Worm (Caenorhabditis elegans) whole organism, late embryonic: ENCODE results near the gene F21C10.13.

Source experiments
- C08G9.2 ChIP-seq: sonication (generic microtip); optimal IDR thresholded peaks from 2 replicates; lab custom pipeline; 2016; ENCODE audit warnings: mild to moderate bottlenecking, missing genetic modification characterization, moderate library complexity, missing compliant biosample characterization
- F13H6.1 ChIP-seq: sonication (generic microtip); optimal IDR thresholded peaks from 2 replicates; lab custom pipeline; 2016; ENCODE audit warnings: missing genetic modification characterization, missing compliant biosample characterization
- Y22D7AL.16 ChIP-seq: sonication (generic microtip); optimal IDR thresholded peaks from 2 replicates; lab custom pipeline; 2016; ENCODE audit warnings: missing genetic modification characterization, missing compliant biosample characterization
- ahr-1 ChIP-seq: sonication (generic microtip); optimal IDR thresholded peaks from 2 replicates; lab custom pipeline; 2016; ENCODE audit warnings: missing genetic modification characterization, missing compliant biosample characterization
- ceh-19 ChIP-seq: fragments of 200-800 bp; sonication (Bioruptor generic); optimal IDR thresholded peaks from 2 replicates; lab custom pipeline; 2018; ENCODE audit warnings: mild to moderate bottlenecking, missing genetic modification characterization, missing compliant biosample characterization
- ceh-22 ChIP-seq: sonication (generic microtip); optimal IDR thresholded peaks from 2 replicates; lab custom pipeline; 2017; ENCODE audit warnings: missing biosample characterization, missing genetic modification characterization
- ceh-24 ChIP-seq: sonication (generic microtip); optimal IDR thresholded peaks from 2 replicates; lab custom pipeline; 2016; ENCODE audit warnings: mild to moderate bottlenecking, missing genetic modification characterization, missing compliant biosample characterization
- ceh-30 ChIP-seq: fragments of 150-350 bp; optimal IDR thresholded peaks from 2 replicates; lab custom pipeline; 2014; ENCODE audit warnings: missing biosample characterization, missing genetic modification characterization
- ceh-34 ChIP-seq: sonication (generic microtip); optimal IDR thresholded peaks from 2 replicates; lab custom pipeline; 2016; ENCODE audit warnings: mild to moderate bottlenecking, missing genetic modification characterization, missing compliant biosample characterization
- ceh-45 ChIP-seq: fragments of 200-800 bp; sonication (Bioruptor generic); IDR thresholded peaks from 2 replicates; pipeline ENCODE4 v1.3.6; 2022; ENCODE audit warnings: missing genetic modification reagents, missing genetic modification characterization, missing compliant biosample characterization
- ceh-6 ChIP-seq: fragments of 200-800 bp; sonication (Bioruptor generic); optimal IDR thresholded peaks from 2 replicates; lab custom pipeline; 2018; ENCODE audit warnings: mild to moderate bottlenecking, missing genetic modification characterization, missing compliant biosample characterization
- ceh-9 ChIP-seq: sonication (generic microtip); optimal IDR thresholded peaks from 2 replicates; lab custom pipeline; 2016; ENCODE audit warnings: mild to moderate bottlenecking, missing genetic modification characterization, inconsistent platforms, missing compliant biosample characterization
- dve-1 ChIP-seq: sonication (generic microtip); optimal IDR thresholded peaks from 2 replicates; lab custom pipeline; 2017; ENCODE audit warnings: antibody characterized with exemption, mild to moderate bottlenecking, missing genetic modification characterization, missing compliant biosample characterization
- elt-4 ChIP-seq: sonication (generic microtip); optimal IDR thresholded peaks from 2 replicates; lab custom pipeline; 2016; ENCODE audit warnings: missing genetic modification characterization, missing compliant biosample characterization
- ets-4 ChIP-seq: sonication (generic microtip); optimal IDR thresholded peaks from 2 replicates; lab custom pipeline; 2016; ENCODE audit warnings: missing genetic modification characterization, missing compliant biosample characterization
- eyg-1 ChIP-seq: sonication (generic microtip); optimal IDR thresholded peaks from 2 replicates; lab custom pipeline; 2016; ENCODE audit warnings: missing genotype, missing genetic modification characterization, missing compliant biosample characterization
- fax-1 ChIP-seq: sonication (generic microtip); optimal IDR thresholded peaks from 2 replicates; lab custom pipeline; 2016; ENCODE audit warnings: missing genotype, missing genetic modification characterization, missing compliant biosample characterization
- gmeb-2 ChIP-seq: sonication (generic microtip); optimal IDR thresholded peaks from 2 replicates; lab custom pipeline; 2016; ENCODE audit warnings: missing genetic modification characterization, inconsistent platforms, missing compliant biosample characterization
- hlh-13 ChIP-seq: fragments of 200-800 bp; sonication (Bioruptor generic); optimal IDR thresholded peaks from 2 replicates; lab custom pipeline; 2018; ENCODE audit warnings: mild to moderate bottlenecking, missing genetic modification characterization, missing compliant biosample characterization
- hlh-8 ChIP-seq: sonication (generic microtip); optimal IDR thresholded peaks from 2 replicates; lab custom pipeline; 2016; ENCODE audit warnings: missing genotype, missing genetic modification characterization, missing compliant biosample characterization
- lin-11 ChIP-seq: fragments of 200-800 bp; sonication (Bioruptor generic); optimal IDR thresholded peaks from 2 replicates; lab custom pipeline; 2018; ENCODE audit warnings: mild to moderate bottlenecking, missing genetic modification characterization, missing compliant biosample characterization
- mec-3 ChIP-seq: sonication (generic microtip); optimal IDR thresholded peaks from 2 replicates; lab custom pipeline; 2016; ENCODE audit warnings: borderline replicate concordance, missing genetic modification characterization, missing compliant biosample characterization
- nfya-1 ChIP-seq: sonication (generic microtip); optimal IDR thresholded peaks from 2 replicates; lab custom pipeline; 2017; ENCODE audit warnings: missing genetic modification characterization, mild to moderate bottlenecking, missing compliant biosample characterization, antibody characterized with exemption, moderate library complexity
- odd-2 ChIP-seq: sonication (generic microtip); optimal IDR thresholded peaks from 2 replicates; lab custom pipeline; 2017; ENCODE audit warnings: antibody characterized with exemption, mild to moderate bottlenecking, missing genetic modification characterization, missing compliant biosample characterization
- pag-3 ChIP-seq: sonication (generic microtip); optimal IDR thresholded peaks from 2 replicates; lab custom pipeline; 2016; ENCODE audit warnings: missing compliant biosample characterization, missing genetic modification characterization, borderline replicate concordance
- pat-9 ChIP-seq: fragments of 200-800 bp; sonication (Bioruptor generic); optimal IDR thresholded peaks from 2 replicates; lab custom pipeline; 2018; ENCODE audit warnings: mild to moderate bottlenecking, missing genetic modification characterization, moderate library complexity, missing compliant biosample characterization
- pax-1 ChIP-seq: fragments of 150-350 bp; optimal IDR thresholded peaks from 2 replicates; lab custom pipeline; 2014; ENCODE audit warnings: missing biosample characterization, missing genetic modification characterization
- pros-1 ChIP-seq: fragments of 150-350 bp; optimal IDR thresholded peaks from 2 replicates; lab custom pipeline; 2014; ENCODE audit warnings: missing biosample characterization, missing genetic modification reagents, missing genetic modification characterization
- ref-2 ChIP-seq: sonication (generic microtip); optimal IDR thresholded peaks from 2 replicates; lab custom pipeline; 2016; ENCODE audit warnings: missing genetic modification characterization, missing compliant biosample characterization
- rnt-1 ChIP-seq: sonication (generic microtip); optimal IDR thresholded peaks from 2 replicates; lab custom pipeline; 2016; ENCODE audit warnings: missing genetic modification characterization, missing compliant biosample characterization
- sdc-2 ChIP-seq: sonication (generic microtip); optimal IDR thresholded peaks from 2 replicates; lab custom pipeline; 2016; ENCODE audit warnings: missing genotype, missing genetic modification characterization, missing compliant biosample characterization
- sox-2 ChIP-seq: fragments of 200-800 bp; sonication (Bioruptor generic); IDR thresholded peaks from 2 replicates; pipeline ENCODE4 v1.3.6; 2022; ENCODE audit warnings: missing genetic modification reagents, missing genetic modification characterization, missing compliant biosample characterization
- sox-4 ChIP-seq: sonication (generic microtip); optimal IDR thresholded peaks from 2 replicates; lab custom pipeline; 2017; ENCODE audit warnings: mild to moderate bottlenecking, missing genetic modification characterization, inconsistent platforms, missing compliant biosample characterization
- syd-9 ChIP-seq: sonication (generic microtip); optimal IDR thresholded peaks from 2 replicates; lab custom pipeline; 2016; ENCODE audit warnings: mild to moderate bottlenecking, missing genetic modification characterization, moderate library complexity, missing compliant biosample characterization
- tbx-7 ChIP-seq: sonication (generic microtip); optimal IDR thresholded peaks from 2 replicates; lab custom pipeline; 2016; ENCODE audit warnings: missing genotype, missing genetic modification characterization, missing compliant biosample characterization
- unc-42 ChIP-seq: sonication (generic microtip); optimal IDR thresholded peaks from 2 replicates; lab custom pipeline; 2016; ENCODE audit warnings: missing genotype, missing genetic modification characterization, missing compliant biosample characterization
- unc-55 ChIP-seq: sonication (generic microtip); optimal IDR thresholded peaks from 2 replicates; lab custom pipeline; 2017; ENCODE audit warnings: missing biosample characterization, missing genetic modification reagents, missing genetic modification characterization
- zip-5 ChIP-seq: sonication (generic microtip); optimal IDR thresholded peaks from 2 replicates; lab custom pipeline; 2016; ENCODE audit warnings: missing genetic modification characterization, missing compliant biosample characterization
- ztf-16 ChIP-seq: sonication (generic microtip); optimal IDR thresholded peaks from 2 replicates; lab custom pipeline; 2017; ENCODE audit warnings: missing genetic modification characterization, missing compliant biosample characterization

F21C10.13 gene

ce11 chrV:9154772-9155171 lies 32.7 kb downstream of the F21C10.13 start, which contains the start of gene B0222.5:
Gene B0222.5 (minus strand): TSS chrV:9154872.
- TF ChIP-seq elt-4 (tag; lab: Kevin White, UChicago) (no peak), pax-1 (no peak), lin-11 (tag; lab: Kevin White, UChicago) (no peak), unc-55 (GFP tag; lab: Kevin White, UChicago) (no peak), pag-3 (no peak), pros-1 (no peak), eyg-1 (tag; lab: Kevin White, UChicago) (no peak), nfya-1 (tag; lab: Kevin White, UChicago) (no peak), ceh-19 (GFP tag; lab: Kevin White, UChicago) (no peak), F13H6.1 (tag; lab: Kevin White, UChicago) (no peak), ceh-34 (no peak), Y22D7AL.16 (no peak), ztf-16 (tag; lab: Kevin White, UChicago) (no peak)

ce11 chrV:9155616-9156015 lies 33.5 kb downstream of the F21C10.13 start:
- no peak for TF ChIP-seq sox-2 (GFP tag; lab: Robert Waterston, UW)
- TF ChIP-seq ceh-24 (tag; lab: Kevin White, UChicago), result no peak
- TF ChIP-seq zip-5, result no peak
- no peak for TF ChIP-seq F13H6.1 (tag; lab: Kevin White, UChicago)
- no peak for TF ChIP-seq ztf-16 (tag; lab: Kevin White, UChicago)
- no peak for TF ChIP-seq ceh-45 (GFP tag; lab: Robert Waterston, UW)
- TF ChIP-seq hlh-8 (tag; lab: Kevin White, UChicago), result no peak
- no peak for TF ChIP-seq mec-3 (tag; lab: Kevin White, UChicago)
- no peak for TF ChIP-seq C08G9.2
- TF ChIP-seq hlh-13 (GFP tag; lab: Kevin White, UChicago), result no peak

ce11 chrV:9156679-9157078 lies 34.6 kb downstream of the F21C10.13 start, which contains the start of gene B0222.15:
Gene B0222.15 (minus strand): TSS chrV:9156779.
- TF ChIP-seq hlh-13 (GFP tag; lab: Kevin White, UChicago), result no peak
- TF ChIP-seq ceh-6 (GFP tag; lab: Kevin White, UChicago), result no peak
- TF ChIP-seq tbx-7 (tag; lab: Kevin White, UChicago), result no peak
- TF ChIP-seq dve-1 (tag; lab: Kevin White, UChicago), result no peak
- TF ChIP-seq rnt-1 (tag; lab: Kevin White, UChicago), result no peak
- TF ChIP-seq pat-9, result no peak
- TF ChIP-seq ztf-16 (tag; lab: Kevin White, UChicago), result no peak
- no peak for TF ChIP-seq mec-3 (tag; lab: Kevin White, UChicago)
- TF ChIP-seq syd-9 (tag; lab: Kevin White, UChicago), result no peak
- no peak for TF ChIP-seq ceh-30 (tag; lab: Kevin White, UChicago)
- no peak for TF ChIP-seq ceh-24 (tag; lab: Kevin White, UChicago)
- no peak for TF ChIP-seq ceh-19 (GFP tag; lab: Kevin White, UChicago)
- TF ChIP-seq ets-4 (tag; lab: Kevin White, UChicago), result no peak
- no peak for TF ChIP-seq sdc-2 (tag; lab: Kevin White, UChicago)
- no peak for TF ChIP-seq ceh-22 (tag; lab: Kevin White, UChicago)
- TF ChIP-seq ahr-1, result no peak
- no peak for TF ChIP-seq sox-4 (tag; lab: Kevin White, UChicago)
- TF ChIP-seq pag-3, result no peak
- TF ChIP-seq gmeb-2 (tag; lab: Kevin White, UChicago), result no peak
- TF ChIP-seq, all 69 proteins: peak for 0

ce11 chrV:9157597-9157996 lies 35.5 kb downstream of the F21C10.13 start:
- no peak for TF ChIP-seq pag-3
- TF ChIP-seq fax-1, result no peak
- no peak for TF ChIP-seq ceh-9 (tag; lab: Kevin White, UChicago)
- no peak for TF ChIP-seq ref-2 (tag; lab: Kevin White, UChicago)
- no peak for TF ChIP-seq odd-2 (tag; lab: Kevin White, UChicago)
- peak; percentile 93 for TF ChIP-seq unc-42 (tag; lab: Kevin White, UChicago)
